Fruit fly (Drosophila melanogaster): ENCODE results near the gene CG14286.

CG14286 gene

DNA sequence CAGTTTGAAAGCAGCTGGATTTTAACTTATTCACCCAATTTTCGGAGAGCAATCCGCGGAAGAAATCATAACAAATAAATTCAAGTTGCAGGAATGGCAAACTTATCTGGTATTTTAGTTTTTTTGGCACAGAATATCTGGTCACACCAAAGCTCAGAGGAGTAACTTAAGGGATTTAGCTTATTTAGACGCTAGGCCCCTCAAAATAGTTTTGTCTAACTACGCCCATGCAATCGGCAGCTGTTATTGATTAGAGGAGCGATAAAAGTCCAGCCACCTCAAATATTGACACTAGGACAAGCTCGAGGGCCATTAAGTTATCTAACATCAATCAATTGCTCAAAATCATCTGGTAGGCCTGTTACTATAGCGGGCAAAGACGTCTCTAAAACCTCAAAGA, 4.9 kb downstream of the CG14286 start, which contains the start of the genes GatA and P5cr:
Gene GatA (minus strand): TSS at position 100 of the 400 bp plus-strand sequence.
Gene P5cr (plus strand): TSS at position 174 of the 400 bp plus-strand sequence.
- TF ChIP-seq cic (GFP tag; optimal IDR thresholded peaks at IDR 0.05) (peak; percentile 59), Mnt (GFP tag; optimal IDR thresholded peaks at IDR 0.05) (peak; percentile 75), CG1620 (GFP tag; optimal IDR thresholded peaks at IDR 0.05) (peak; percentile 75), pad (GFP tag; optimal IDR thresholded peaks at IDR 0.05) (peak; percentile 56), CG5204 (GFP tag; optimal IDR thresholded peaks at IDR 0.05) (no peak), Clk (GFP tag; optimal IDR thresholded peaks at IDR 0.05) (peak; percentile 65), CG12768 (GFP tag; optimal IDR thresholded peaks at IDR 0.05) (peak; percentile 83), CG7101 (tag; optimal IDR thresholded peaks at IDR 0.05) (peak; percentile 86), ovo (GFP tag; optimal IDR thresholded peaks at IDR 0.05) (peak; percentile 26), Crg-1 (GFP tag; optimal IDR thresholded peaks at IDR 0.05) (peak; percentile 86), CG14711 (tag; optimal IDR thresholded peaks at IDR 0.05) (peak; percentile 80), CG11617 (GFP tag; optimal IDR thresholded peaks at IDR 0.05) (peak; percentile 72), toe (GFP tag; optimal IDR thresholded peaks at IDR 0.05) (no peak), cnc (optimal IDR thresholded peaks at IDR 0.05) (no peak), tj (GFP tag; optimal IDR thresholded peaks at IDR 0.05) (peak; percentile 8), CG7045 (GFP tag; optimal IDR thresholded peaks at IDR 0.05) (peak; percentile 85), bab1 (GFP tag; optimal IDR thresholded peaks at IDR 0.05) (peak; percentile 68), Hr96 (GFP tag; optimal IDR thresholded peaks at IDR 0.05) (peak; percentile 40), CG33017 (tag; optimal IDR thresholded peaks at IDR 0.05) (peak; percentile 88), kay (GFP tag; ENCODE audit: borderline replicate concordance) (no peak)

DNA sequence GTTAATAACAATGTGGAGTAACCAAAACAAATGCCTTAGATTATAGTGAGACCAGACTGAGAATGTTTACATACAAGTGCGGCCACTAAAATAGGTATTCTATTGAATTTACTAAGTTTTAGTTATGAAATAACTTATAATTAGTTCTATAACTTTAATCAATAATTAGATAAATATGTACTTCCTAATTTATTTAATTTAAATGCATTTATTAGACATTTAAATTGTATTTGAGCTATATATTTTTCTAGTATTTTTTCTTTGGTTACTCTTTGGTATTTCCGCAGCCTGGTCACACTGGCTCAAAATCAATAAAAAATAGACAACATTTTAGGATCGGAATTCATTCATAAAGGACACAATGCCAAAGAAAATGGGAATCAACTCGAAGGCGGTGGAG, 7.3 kb downstream of the CG14286 start, which contains the start of the genes Prp18 and CG6013:
Gene Prp18 (minus strand): TSS at position 62 of the 400 bp plus-strand sequence.
Gene CG6013 (plus strand): TSS at position 294 of the 400 bp plus-strand sequence.
- peak; percentile 63 for TF ChIP-seq CG33017 (tag; optimal IDR thresholded peaks at IDR 0.05)
- peak; percentile 77 for TF ChIP-seq CG7101 (tag; optimal IDR thresholded peaks at IDR 0.05)
- TF ChIP-seq CG14711 (tag; optimal IDR thresholded peaks at IDR 0.05) = peak; percentile 72
- peak; percentile 8 for TF ChIP-seq pad (GFP tag; optimal IDR thresholded peaks at IDR 0.05)
- peak; percentile 53 for TF ChIP-seq CG11617 (GFP tag; optimal IDR thresholded peaks at IDR 0.05)
- TF ChIP-seq CG7045 (GFP tag; optimal IDR thresholded peaks at IDR 0.05) = peak; percentile 36
- TF ChIP-seq CG5204 (GFP tag; optimal IDR thresholded peaks at IDR 0.05) = no peak
- no peak for TF ChIP-seq Mnt (GFP tag; optimal IDR thresholded peaks at IDR 0.05)
- no peak for TF ChIP-seq cnc (optimal IDR thresholded peaks at IDR 0.05)
- peak; percentile 75 for TF ChIP-seq bab1 (GFP tag; optimal IDR thresholded peaks at IDR 0.05)

dm6 chr3R:19033238-19033637, 9.3 kb downstream of the CG14286 start, which contains the start of gene CG6026:
TSS of gene CG6026 (plus strand) at chr3R:19033538.
- TF ChIP-seq cnc (optimal IDR thresholded peaks at IDR 0.05) = no peak
- no peak for TF ChIP-seq Mnt (GFP tag; optimal IDR thresholded peaks at IDR 0.05)
- no peak for TF ChIP-seq Crg-1 (GFP tag; optimal IDR thresholded peaks at IDR 0.05)
- TF ChIP-seq cic (GFP tag; optimal IDR thresholded peaks at IDR 0.05) = no peak
- no peak for TF ChIP-seq bab1 (GFP tag; optimal IDR thresholded peaks at IDR 0.05)
- TF ChIP-seq Hr96 (GFP tag; optimal IDR thresholded peaks at IDR 0.05) = no peak
- TF ChIP-seq CG33017 (tag; optimal IDR thresholded peaks at IDR 0.05) = no peak
- no peak for TF ChIP-seq CG11617 (GFP tag; optimal IDR thresholded peaks at IDR 0.05)
- TF ChIP-seq CG12768 (GFP tag; optimal IDR thresholded peaks at IDR 0.05) = no peak
- TF ChIP-seq ovo (GFP tag; optimal IDR thresholded peaks at IDR 0.05) = no peak

DNA sequence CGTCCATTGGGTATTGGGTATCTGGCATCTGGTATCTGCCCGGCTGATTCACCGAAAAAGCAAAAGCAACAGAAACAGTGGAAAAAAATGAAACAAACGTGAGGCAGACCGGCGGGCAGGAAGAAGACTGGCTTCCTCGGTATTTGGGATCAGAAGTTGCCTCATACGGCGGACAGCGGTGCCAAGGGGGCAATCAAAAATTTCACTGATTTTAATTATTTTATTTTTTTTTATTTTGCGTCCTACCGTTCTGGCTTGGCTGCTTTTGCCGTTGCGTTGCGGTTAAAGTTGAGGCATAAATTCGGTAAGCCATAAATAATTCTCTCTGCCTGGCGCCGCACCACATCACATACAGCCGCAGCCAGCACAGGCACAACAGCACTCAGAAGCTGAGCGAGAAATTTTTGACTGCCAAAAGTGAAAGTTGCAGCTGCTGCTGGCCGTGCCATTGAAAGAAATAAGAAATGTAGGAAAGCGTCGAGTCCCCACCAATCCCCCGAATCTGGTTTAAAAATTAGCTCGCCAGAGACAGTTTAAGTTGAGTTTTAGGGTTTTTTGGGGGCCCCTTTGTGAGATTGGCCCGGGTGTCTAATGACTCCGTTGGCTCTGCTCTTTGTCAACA, 12.7 kb downstream of the CG14286 start:
- no peak for TF ChIP-seq CG11617 (GFP tag; optimal IDR thresholded peaks at IDR 0.05)
- TF ChIP-seq pad (GFP tag; optimal IDR thresholded peaks at IDR 0.05) = no peak
- TF ChIP-seq kay (GFP tag; ENCODE audit: borderline replicate concordance) = no peak
- TF ChIP-seq CG33017 (tag; optimal IDR thresholded peaks at IDR 0.05) = no peak
- TF ChIP-seq CG7045 (GFP tag; optimal IDR thresholded peaks at IDR 0.05) = no peak
- TF ChIP-seq Crg-1 (GFP tag; optimal IDR thresholded peaks at IDR 0.05) = no peak
- TF ChIP-seq CG5204 (GFP tag; optimal IDR thresholded peaks at IDR 0.05) = no peak
- TF ChIP-seq tj (GFP tag; optimal IDR thresholded peaks at IDR 0.05) = no peak
- no peak for TF ChIP-seq Hr96 (GFP tag; optimal IDR thresholded peaks at IDR 0.05)
- no peak for TF ChIP-seq toe (GFP tag; optimal IDR thresholded peaks at IDR 0.05)
- no peak for TF ChIP-seq bab1 (GFP tag; optimal IDR thresholded peaks at IDR 0.05)
- no peak for TF ChIP-seq cic (GFP tag; optimal IDR thresholded peaks at IDR 0.05)
- TF ChIP-seq Mnt (GFP tag; optimal IDR thresholded peaks at IDR 0.05) = no peak
- no peak for TF ChIP-seq CG12768 (GFP tag; optimal IDR thresholded peaks at IDR 0.05)
- no peak for TF ChIP-seq cnc (optimal IDR thresholded peaks at IDR 0.05)
- no peak for TF ChIP-seq CG14711 (tag; optimal IDR thresholded peaks at IDR 0.05)
- no peak for TF ChIP-seq CG7101 (tag; optimal IDR thresholded peaks at IDR 0.05)

DNA sequence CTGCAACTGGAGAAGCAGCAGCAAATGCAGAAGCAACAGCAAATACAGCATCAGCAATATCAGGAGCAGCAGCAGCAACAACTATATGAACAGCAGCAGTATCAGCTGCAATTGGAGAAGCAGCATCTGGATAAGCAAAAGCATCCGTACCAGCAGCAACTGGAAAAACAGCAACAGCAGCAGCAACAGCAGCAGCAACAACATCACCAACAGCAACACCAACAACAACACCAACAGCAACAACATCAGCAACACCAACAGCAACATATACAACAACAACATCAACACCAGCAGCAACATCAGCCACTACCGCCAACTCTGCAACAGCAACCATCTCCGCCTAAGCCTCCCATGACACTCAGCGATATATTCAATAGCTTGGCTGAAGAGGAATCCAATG, 16.8 kb downstream of the CG14286 start:
- TF ChIP-seq CG14711 (tag; optimal IDR thresholded peaks at IDR 0.05) (no peak), CG12768 (GFP tag; optimal IDR thresholded peaks at IDR 0.05) (no peak), Mnt (GFP tag; optimal IDR thresholded peaks at IDR 0.05) (no peak), bab1 (GFP tag; optimal IDR thresholded peaks at IDR 0.05) (no peak), CG33017 (tag; optimal IDR thresholded peaks at IDR 0.05) (no peak), pad (GFP tag; optimal IDR thresholded peaks at IDR 0.05) (no peak), ovo (GFP tag; optimal IDR thresholded peaks at IDR 0.05) (no peak), kay (GFP tag; ENCODE audit: borderline replicate concordance) (no peak), tj (GFP tag; optimal IDR thresholded peaks at IDR 0.05) (no peak), CG7101 (tag; optimal IDR thresholded peaks at IDR 0.05) (no peak), cic (GFP tag; optimal IDR thresholded peaks at IDR 0.05) (no peak), CG1620 (GFP tag; optimal IDR thresholded peaks at IDR 0.05) (no peak), Clk (GFP tag; optimal IDR thresholded peaks at IDR 0.05) (no peak)

DNA sequence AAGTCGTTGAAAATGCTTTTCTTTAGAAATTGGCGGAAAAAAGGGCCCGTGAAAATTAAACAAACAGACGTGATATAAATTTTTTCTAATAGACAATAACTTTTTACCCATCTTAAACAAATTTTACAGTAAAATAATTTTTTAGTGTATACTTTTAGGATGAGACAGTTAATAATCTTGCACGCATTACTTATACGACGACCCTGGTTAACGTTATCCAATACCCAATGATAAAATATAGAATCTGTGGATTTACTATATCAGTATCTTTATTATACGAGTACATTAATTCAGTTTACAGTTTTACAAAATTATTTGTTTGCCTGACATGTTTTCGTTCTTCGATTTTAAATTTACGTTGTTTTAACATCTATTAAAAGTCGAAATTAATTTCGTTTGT, 20.7 kb downstream of the CG14286 start:
- TF ChIP-seq Mnt (GFP tag; optimal IDR thresholded peaks at IDR 0.05) (no peak), bab1 (GFP tag; optimal IDR thresholded peaks at IDR 0.05) (no peak), Hr96 (GFP tag; optimal IDR thresholded peaks at IDR 0.05) (no peak), kay (GFP tag; ENCODE audit: borderline replicate concordance) (no peak), tj (GFP tag; optimal IDR thresholded peaks at IDR 0.05) (no peak), pad (GFP tag; optimal IDR thresholded peaks at IDR 0.05) (no peak), CG7045 (GFP tag; optimal IDR thresholded peaks at IDR 0.05) (no peak), Clk (GFP tag; optimal IDR thresholded peaks at IDR 0.05) (no peak), CG33017 (tag; optimal IDR thresholded peaks at IDR 0.05) (no peak), cic (GFP tag; optimal IDR thresholded peaks at IDR 0.05) (no peak), CG11617 (GFP tag; optimal IDR thresholded peaks at IDR 0.05) (no peak), Crg-1 (GFP tag; optimal IDR thresholded peaks at IDR 0.05) (no peak)
